Fruit fly (Drosophila melanogaster) whole organism, embryonic: ENCODE results near the gene bb8.

Experiments
- Antp ChIP-seq: fragments of 200-800 bp; sonication (Bioruptor generic); optimal IDR thresholded peaks from 3 replicates; lab custom pipeline; 2016; ENCODE audit warnings: missing biosample characterization, missing genetic modification characterization
- CG10267 ChIP-seq: fragments of 200-800 bp; sonication (Bioruptor generic); optimal IDR thresholded peaks from 2 replicates; lab custom pipeline; 2018; ENCODE audit warnings: missing biosample characterization, mild to moderate bottlenecking, missing genetic modification characterization, moderate library complexity
- CG10654 ChIP-seq: fragments of 200-800 bp; sonication (Bioruptor generic); optimal IDR thresholded peaks from 2 replicates; lab custom pipeline; 2016; ENCODE audit warnings: missing biosample characterization, missing genetic modification characterization
- CG11398 ChIP-seq: fragments of 200-800 bp; sonication (Bioruptor generic); optimal IDR thresholded peaks from 2 replicates; lab custom pipeline; 2016; ENCODE audit warnings: missing biosample characterization, missing genetic modification characterization
- CG12659 ChIP-seq: fragments of 200-800 bp; sonication (Bioruptor generic); optimal IDR thresholded peaks from 3 replicates; lab custom pipeline; 2017; ENCODE audit warnings: mild to moderate bottlenecking, missing biosample characterization, missing genetic modification reagents, missing genetic modification characterization
- CG12744 ChIP-seq: fragments of 200-800 bp; sonication (Bioruptor generic); optimal IDR thresholded peaks from 2 replicates; lab custom pipeline; 2016; ENCODE audit warnings: missing biosample characterization, missing genetic modification characterization
- CG13624 ChIP-seq: fragments of 200-800 bp; sonication (Bioruptor generic); optimal IDR thresholded peaks from 2 replicates; lab custom pipeline; 2016; ENCODE audit warnings: missing biosample characterization, missing genetic modification characterization
- CG13894 ChIP-seq: fragments of 200-800 bp; sonication (Bioruptor generic); optimal IDR thresholded peaks from 3 replicates; lab custom pipeline; 2018; ENCODE audit warnings: missing biosample characterization, mild to moderate bottlenecking, missing genetic modification characterization, moderate library complexity
- CG17385 ChIP-seq: fragments of 200-800 bp; sonication (Bioruptor generic); optimal IDR thresholded peaks from 3 replicates; lab custom pipeline; 2018; ENCODE audit warnings: missing biosample characterization, mild to moderate bottlenecking, missing genetic modification characterization
- CG33213 ChIP-seq: fragments of 200-800 bp; sonication (Bioruptor generic); optimal IDR thresholded peaks from 3 replicates; lab custom pipeline; 2016; ENCODE audit warnings: missing biosample characterization, missing genetic modification characterization
- CG34376 ChIP-seq: fragments of 200-800 bp; sonication (Bioruptor generic); optimal IDR thresholded peaks from 2 replicates; lab custom pipeline; 2018; ENCODE audit warnings: missing biosample characterization, mild to moderate bottlenecking, missing genetic modification characterization
- CG4617 ChIP-seq: fragments of 200-800 bp; sonication (Bioruptor generic); optimal IDR thresholded peaks from 3 replicates; lab custom pipeline; 2016; ENCODE audit warnings: missing biosample characterization, missing genetic modification characterization, borderline replicate concordance
- CG4730 ChIP-seq: fragments of 200-800 bp; sonication (Bioruptor generic); IDR thresholded peaks from 2 replicates; pipeline ENCODE4 v1.3.6; 2022; ENCODE audit warnings: missing biosample characterization, missing genetic modification characterization
- CG5180 ChIP-seq: fragments of 200-800 bp; sonication (Bioruptor generic); optimal IDR thresholded peaks from 3 replicates; lab custom pipeline; 2017; ENCODE audit warnings: missing biosample characterization, missing genetic modification characterization, mild to moderate bottlenecking, moderate library complexity, missing genetic modification reagents
- CG5245 ChIP-seq: fragments of 200-800 bp; sonication (Bioruptor generic); optimal IDR thresholded peaks from 3 replicates; lab custom pipeline; 2016; ENCODE audit warnings: missing biosample characterization, missing genetic modification characterization
- CG6683 ChIP-seq: fragments of 200-800 bp; sonication (Bioruptor generic); optimal IDR thresholded peaks from 2 replicates; lab custom pipeline; 2017; ENCODE audit warnings: missing biosample characterization, mild to moderate bottlenecking, missing genetic modification characterization, missing genetic modification reagents
- CG7987 ChIP-seq: fragments of 200-800 bp; sonication (Bioruptor generic); optimal IDR thresholded peaks from 2 replicates; lab custom pipeline; 2018; ENCODE audit warnings: missing biosample characterization, mild to moderate bottlenecking, missing genetic modification characterization, moderate library complexity
- CG8478 ChIP-seq: fragments of >200 bp; optimal IDR thresholded peaks from 2 replicates; lab custom pipeline; 2018
- Camta ChIP-seq: fragments of 200-800 bp; sonication (Bioruptor generic); optimal IDR thresholded peaks from 2 replicates; lab custom pipeline; 2016; ENCODE audit warnings: missing biosample characterization, missing genetic modification characterization
- D19B ChIP-seq: fragments of 200-800 bp; sonication (Bioruptor generic); optimal IDR thresholded peaks from 2 replicates; lab custom pipeline; 2017; ENCODE audit warnings: missing biosample characterization, mild to moderate bottlenecking, missing genetic modification characterization
- Dbx ChIP-seq: fragments of 200-800 bp; sonication (Bioruptor generic); IDR thresholded peaks from 3 replicates; pipeline ENCODE4 v1.3.6; 2022; ENCODE audit warnings: missing biosample characterization, missing genetic modification characterization
- Dfd ChIP-seq, 2 experiments: fragments of >200 bp; optimal IDR thresholded peaks; 2 replicates each; lab custom pipeline; 2017; ENCODE audit warnings: missing biosample characterization in 2 of 2, missing genetic modification characterization in 2 of 2
- Dref ChIP-seq: fragments of 200-800 bp; sonication (Bioruptor generic); IDR thresholded peaks from 2 replicates; pipeline ENCODE4 v1.3.6; 2022; ENCODE audit warnings: missing biosample characterization, missing genetic modification characterization
- HLH4C ChIP-seq: fragments of 200-800 bp; sonication (Bioruptor generic); IDR thresholded peaks from 3 replicates; pipeline ENCODE4 v1.3.6; 2022; ENCODE audit warnings: missing biosample characterization, missing genetic modification characterization; ENCODE audit not compliant: partially characterized antibody
- Meics ChIP-seq: fragments of 200-800 bp; sonication (Bioruptor generic); optimal IDR thresholded peaks from 2 replicates; lab custom pipeline; 2017; ENCODE audit warnings: missing biosample characterization, mild to moderate bottlenecking, missing genetic modification characterization
- Nf-YA ChIP-seq: fragments of 200-800 bp; sonication (Bioruptor generic); IDR thresholded peaks from 2 replicates; pipeline ENCODE4 v1.3.6; 2022; ENCODE audit warnings: missing biosample characterization, missing genetic modification characterization
- Oli ChIP-seq: fragments of 200-800 bp; sonication (Bioruptor generic); optimal IDR thresholded peaks from 2 replicates; lab custom pipeline; 2018; ENCODE audit warnings: missing biosample characterization, mild to moderate bottlenecking, missing genetic modification characterization, moderate library complexity
- Side ChIP-seq: fragments of 200-800 bp; sonication (Bioruptor generic); optimal IDR thresholded peaks from 2 replicates; lab custom pipeline; 2016; ENCODE audit warnings: missing biosample characterization, missing genetic modification characterization
- ac ChIP-seq: fragments of 200-800 bp; sonication (Bioruptor generic); optimal IDR thresholded peaks from 3 replicates; lab custom pipeline; 2017; ENCODE audit warnings: missing biosample characterization, mild to moderate bottlenecking, missing genetic modification characterization
- cg ChIP-seq: fragments of 200-800 bp; sonication (Bioruptor generic); optimal IDR thresholded peaks from 3 replicates; lab custom pipeline; 2019; ENCODE audit warnings: missing biosample characterization, mild to moderate bottlenecking, missing genetic modification characterization, moderate library complexity
- croc ChIP-seq: fragments of 200-800 bp; sonication (Bioruptor generic); conservative IDR thresholded peaks from 3 replicates; pipeline ENCODE4 v1.3.6; 2022; ENCODE audit warnings: missing biosample characterization, missing genetic modification characterization
- crol ChIP-seq: fragments of 200-800 bp; sonication (Bioruptor generic); IDR thresholded peaks from 2 replicates; pipeline ENCODE4 v1.3.6; 2022; ENCODE audit warnings: missing biosample characterization, missing genetic modification characterization
- dysf ChIP-seq: fragments of 200-800 bp; sonication (Bioruptor generic); IDR thresholded peaks from 3 replicates; pipeline ENCODE4 v1.3.6; 2022; ENCODE audit warnings: missing biosample characterization, missing genetic modification characterization
- gfzf ChIP-seq: fragments of 200-800 bp; sonication (Bioruptor generic); optimal IDR thresholded peaks from 2 replicates; lab custom pipeline; 2016; ENCODE audit warnings: missing biosample characterization, mild to moderate bottlenecking, missing genetic modification characterization, moderate library complexity
- h ChIP-seq: fragments of >200 bp; optimal IDR thresholded peaks from 2 replicates; lab custom pipeline; 2017
- hkb ChIP-seq, 2 experiments: fragments of 200-800 bp in 1 of 2; fragments of >200 bp in 1 of 2; sonication (Bioruptor generic) in 1 of 2; IDR thresholded peaks in 1 of 2; optimal IDR thresholded peaks in 1 of 2; 2 replicates each; pipeline versions ENCODE4 v1.3.6 to Lab custom; 2017 to 2022; ENCODE audit warnings: missing biosample characterization in 1 of 2, missing genetic modification characterization in 1 of 2
- ken ChIP-seq: fragments of 200-800 bp; sonication (Bioruptor generic); IDR thresholded peaks from 3 replicates; pipeline ENCODE4 v1.3.6; 2022; ENCODE audit warnings: missing biosample characterization, missing genetic modification characterization
- klu ChIP-seq: fragments of 200-800 bp; sonication (Bioruptor generic); IDR thresholded peaks from 2 replicates; pipeline ENCODE4 v1.3.6; 2022; ENCODE audit warnings: missing biosample characterization, missing genetic modification characterization
- lab ChIP-seq: fragments of 200-800 bp; sonication (Bioruptor generic); optimal IDR thresholded peaks from 3 replicates; lab custom pipeline; 2017; ENCODE audit warnings: missing biosample characterization, missing genetic modification characterization, mild to moderate bottlenecking, moderate library complexity, missing genetic modification reagents
- lov ChIP-seq, 2 experiments: fragments of 200-800 bp in 1 of 2; fragments of >200 bp in 1 of 2; sonication (Bioruptor generic) in 1 of 2; IDR thresholded peaks in 1 of 2; optimal IDR thresholded peaks in 1 of 2; 2 replicates in 1 of 2; 3 replicates in 1 of 2; pipeline versions ENCODE4 v1.3.6 to Lab custom; 2017 to 2022; ENCODE audit warnings: missing biosample characterization in 1 of 2, missing genetic modification characterization in 1 of 2
- nerfin-1 ChIP-seq: fragments of 200-800 bp; sonication (Bioruptor generic); optimal IDR thresholded peaks from 3 replicates; lab custom pipeline; 2019; ENCODE audit warnings: missing biosample characterization, mild to moderate bottlenecking, missing genetic modification characterization, moderate library complexity
- pnt ChIP-seq: fragments of 200-800 bp; sonication (Bioruptor generic); optimal IDR thresholded peaks from 3 replicates; lab custom pipeline; 2016; ENCODE audit warnings: missing biosample characterization, missing genetic modification characterization
- ro ChIP-seq: fragments of 200-800 bp; sonication (Bioruptor generic); IDR thresholded peaks from 2 replicates; pipeline ENCODE4 v1.3.6; 2022; ENCODE audit warnings: missing biosample characterization, missing genetic modification characterization
- schlank ChIP-seq: fragments of 200-800 bp; sonication (Bioruptor generic); optimal IDR thresholded peaks from 2 replicates; lab custom pipeline; 2018; ENCODE audit warnings: missing biosample characterization, mild to moderate bottlenecking, missing genetic modification characterization
- sens ChIP-seq: fragments of 200-800 bp; sonication (Bioruptor generic); peaks from one replicate; lab custom pipeline; 2016; ENCODE audit warnings: missing biosample characterization, missing genetic modification characterization
- sens-2 ChIP-seq: fragments of 200-800 bp; sonication (Bioruptor generic); IDR thresholded peaks from 2 replicates; pipeline ENCODE4 v1.3.6; 2022; ENCODE audit warnings: missing biosample characterization, missing genetic modification characterization
- sima ChIP-seq: fragments of 200-800 bp; sonication (Bioruptor generic); optimal IDR thresholded peaks from 2 replicates; lab custom pipeline; 2016; ENCODE audit warnings: missing biosample characterization, missing genetic modification characterization
- sob ChIP-seq: fragments of 200-800 bp; sonication (Bioruptor generic); IDR thresholded peaks from 2 replicates; pipeline ENCODE4 v1.3.6; 2022; ENCODE audit warnings: missing biosample characterization, missing genetic modification characterization
- sqz ChIP-seq: fragments of 200-800 bp; sonication (Bioruptor generic); optimal IDR thresholded peaks from 3 replicates; lab custom pipeline; 2018; ENCODE audit warnings: missing biosample characterization, mild to moderate bottlenecking, missing genetic modification characterization
- tin ChIP-seq: fragments of 200-800 bp; sonication (Bioruptor generic); optimal IDR thresholded peaks from 3 replicates; lab custom pipeline; 2016; ENCODE audit warnings: missing biosample characterization, missing genetic modification characterization

The bb8 gene

DNA sequence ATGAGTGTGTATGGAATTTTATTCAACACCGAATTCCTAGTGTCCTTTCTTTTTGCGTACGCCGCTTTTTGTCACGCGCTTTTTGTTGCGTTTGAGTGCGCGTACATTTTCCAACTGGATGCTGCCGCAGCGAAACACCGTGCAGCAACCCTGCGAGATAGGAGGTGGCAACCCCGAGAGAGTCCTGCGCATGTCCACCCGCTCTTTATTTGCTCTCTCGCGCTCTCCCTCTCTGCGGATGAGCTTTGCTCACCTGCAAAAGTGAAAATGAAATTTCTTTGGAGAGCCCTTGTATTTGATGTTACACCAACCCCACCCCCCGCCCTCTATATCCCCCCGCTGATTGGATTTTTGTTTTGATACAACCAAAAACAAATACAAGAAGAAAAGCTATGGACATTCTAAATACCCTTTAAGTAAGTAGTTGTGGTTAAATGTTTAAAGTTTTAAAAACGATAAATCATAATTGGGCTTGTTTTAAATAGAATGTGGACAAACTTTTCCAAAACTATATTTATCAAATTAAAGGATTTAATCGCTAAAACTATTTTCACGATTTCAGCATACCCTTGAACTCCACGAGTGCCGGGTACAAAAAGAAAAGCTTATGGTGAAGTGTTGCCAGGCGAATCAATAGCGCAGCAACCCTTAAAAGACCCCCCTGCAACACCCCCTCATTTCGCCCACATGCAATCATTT lies 49.9 kb downstream of the bb8 start (continued):
- TF ChIP-seq CG13894 (tag; lab: Kevin White, UChicago) (peak; percentile 28), ken (GFP tag; lab: Robert Waterston, UW) (peak; percentile 52; the same call in 2 of the 3 replicates), HLH4C (GFP tag; lab: Robert Waterston, UW) (no peak), sens-2 (0 out of 2 replicates have a peak, but pooled peaks have one; percentile 34), CG33213 (GFP tag; lab: Kevin White, UChicago) (peak; percentile 35), sima (no peak), Oli (tag; lab: Kevin White, UChicago) (peak; percentile 49), CG6683 (GFP tag; lab: Kevin White, UChicago) (peak; percentile 69), klu (no peak), CG5245 (GFP tag; lab: Kevin White, UChicago) (peak; percentile 36), CG4730 (GFP tag; lab: Robert Waterston, UW) (peak; percentile 62), crol (GFP tag; lab: Robert Waterston, UW) (no peak), CG10267 (peak; percentile 66), Camta (GFP tag; lab: Kevin White, UChicago) (peak; percentile 27), tin (GFP tag; lab: Kevin White, UChicago) (peak; percentile 55), Nf-YA (GFP tag; lab: Robert Waterston, UW) (no peak), Dbx (GFP tag; lab: Robert Waterston, UW) (peak; percentile 77), CG7987 (no peak), lab (GFP tag; lab: Kevin White, UChicago) (peak; percentile 90), ac (no peak), CG5180 (GFP tag; lab: Kevin White, UChicago) (peak; percentile 20), sens (GFP tag; lab: Kevin White, UChicago) (peak; percentile 94), dysf (GFP tag; lab: Robert Waterston, UW) (peak; percentile 83), nerfin-1 (tag; lab: Kevin White, UChicago) (peak; percentile 79), sqz (GFP tag; lab: Kevin White, UChicago) (peak; percentile 14), ro (GFP tag; lab: Robert Waterston, UW) (no peak), lov (optimal IDR thresholded peaks at IDR 0.05; lab: Kevin White, UChicago) (no peak), lov (GFP tag; IDR thresholded peaks at IDR 0.05; lab: Robert Waterston, UW) (no peak), CG10654 (peak; percentile 28), Meics (GFP tag; lab: Kevin White, UChicago) (peak; percentile 83), pnt (GFP tag; lab: Kevin White, UChicago) (peak; percentile 35), CG17385 (peak; percentile 61), croc (peak; percentile 47; the same call in 2 of the 3 replicates), sob (GFP tag; lab: Robert Waterston, UW) (peak; percentile 66), schlank (tag; lab: Kevin White, UChicago) (peak; percentile 43), Side (GFP tag; lab: Kevin White, UChicago) (peak; percentile 64), Dfd (GFP tag; optimal IDR thresholded peaks at IDR 0.05; lab: Kevin White, UChicago) (no peak), hkb (optimal IDR thresholded peaks at IDR 0.05; lab: Kevin White, UChicago) (no peak), hkb (GFP tag; IDR thresholded peaks at IDR 0.05; lab: Robert Waterston, UW) (peak; percentile 75), CG13624 (GFP tag; lab: Kevin White, UChicago) (peak; percentile 63), CG8478 (lab: Kevin White, UChicago) (no peak), CG12744 (GFP tag; lab: Kevin White, UChicago) (no peak), Dref (GFP tag; lab: Robert Waterston, UW) (no peak), cg (GFP tag; lab: Kevin White, UChicago) (no peak), CG34376 (GFP tag; lab: Kevin White, UChicago) (no peak), gfzf (GFP tag; lab: Kevin White, UChicago) (no peak), Antp (GFP tag; lab: Kevin White, UChicago) (peak; percentile 62), CG11398 (GFP tag; lab: Kevin White, UChicago) (peak; percentile 30), D19B (GFP tag; lab: Kevin White, UChicago) (peak; percentile 95), h (lab: Kevin White, UChicago) (no peak), CG4617 (GFP tag; lab: Kevin White, UChicago) (no peak), CG12659 (peak; percentile 47)
